Fruit fly (Drosophila melanogaster) Kc167 (cell line): ENCODE results near the gene ND-SGDH.

Experiments
- Myc ChIP-seq: fragments of >200 bp; optimal IDR thresholded peaks from 2 replicates; lab custom pipeline; 2017; ENCODE audit warnings: missing external identifiers
- h ChIP-seq: fragments of >200 bp; optimal IDR thresholded peaks from 3 replicates; lab custom pipeline; 2018; ENCODE audit warnings: missing external identifiers
- insv ChIP-seq: fragments of >200 bp; optimal IDR thresholded peaks from 3 replicates; lab custom pipeline; 2018; ENCODE audit warnings: missing external identifiers
- ttk ChIP-seq: sonication (Bioruptor generic); optimal IDR thresholded peaks from 2 replicates; lab custom pipeline; 2017; ENCODE audit warnings: missing external identifiers

dm6 chr3L:12108515-12108914 is 29.9 kb downstream of the ND-SGDH start:
- TF ChIP-seq h (lab: Kevin White, UChicago): no peak
- TF ChIP-seq insv (lab: Kevin White, UChicago): no peak
- TF ChIP-seq ttk (lab: Kevin White, UChicago): no peak
- TF ChIP-seq Myc (lab: Kevin White, UChicago): no peak
